Worm (Caenorhabditis elegans) whole organism, young adult: ENCODE data around the gene D1022.3.

Source experiments
- B0035.1 ChIP-seq: sonication (generic microtip); optimal IDR thresholded peaks from 2 replicates; lab custom pipeline; 2016; ENCODE audit warnings: missing genetic modification characterization, mild to moderate bottlenecking, missing compliant biosample characterization, missing genotype, missing genetic modification reagents
- F49E8.2 ChIP-seq: sonication (generic microtip); optimal IDR thresholded peaks from 3 replicates; lab custom pipeline; 2017; ENCODE audit warnings: missing genetic modification characterization, mild to moderate bottlenecking, missing compliant biosample characterization, antibody characterized with exemption, moderate library complexity; ENCODE audit not compliant: insufficient read depth
- die-1 ChIP-seq: sonication (generic microtip); optimal IDR thresholded peaks from 2 replicates; lab custom pipeline; 2016; ENCODE audit warnings: missing genotype, mild to moderate bottlenecking, missing genetic modification characterization, missing compliant biosample characterization
- fkh-3 ChIP-seq: sonication (generic microtip); optimal IDR thresholded peaks from 2 replicates; lab custom pipeline; 2016; ENCODE audit warnings: mild to moderate bottlenecking, missing genetic modification characterization, missing compliant biosample characterization
- nfyb-1 ChIP-seq: fragments of 200-800 bp; sonication (Bioruptor generic); IDR thresholded peaks from 2 replicates; pipeline ENCODE4 v1.3.6; 2022; ENCODE audit warnings: missing genetic modification reagents, missing genetic modification characterization, missing compliant biosample characterization
- pha-4 ChIP-seq: fragments of 150-350 bp; sonication (generic microtip); optimal IDR thresholded peaks from 2 replicates; lab custom pipeline; 2014; ENCODE audit warnings: missing biosample characterization, missing genetic modification reagents, missing genetic modification characterization
- rpc-1 ChIP-seq, 2 experiments: fragments of 150-350 bp in 1 of 2; sonication (generic microtip) in 1 of 2; optimal IDR thresholded peaks; 2 replicates each; lab custom pipeline; 2014 to 2018; ENCODE audit warnings: missing biosample characterization in 1 of 2, missing genetic modification characterization in 1 of 2, missing genetic modification reagents in 1 of 2, missing genotype in 1 of 2
- sdz-38 ChIP-seq: sonication (generic microtip); optimal IDR thresholded peaks from 2 replicates; lab custom pipeline; 2016; ENCODE audit warnings: missing genotype, missing genetic modification characterization, missing compliant biosample characterization
- unc-62 ChIP-seq: fragments of 150-350 bp; optimal IDR thresholded peaks from 2 replicates; lab custom pipeline; 2014; ENCODE audit warnings: missing biosample characterization, missing genetic modification reagents, missing genetic modification characterization

DNA sequence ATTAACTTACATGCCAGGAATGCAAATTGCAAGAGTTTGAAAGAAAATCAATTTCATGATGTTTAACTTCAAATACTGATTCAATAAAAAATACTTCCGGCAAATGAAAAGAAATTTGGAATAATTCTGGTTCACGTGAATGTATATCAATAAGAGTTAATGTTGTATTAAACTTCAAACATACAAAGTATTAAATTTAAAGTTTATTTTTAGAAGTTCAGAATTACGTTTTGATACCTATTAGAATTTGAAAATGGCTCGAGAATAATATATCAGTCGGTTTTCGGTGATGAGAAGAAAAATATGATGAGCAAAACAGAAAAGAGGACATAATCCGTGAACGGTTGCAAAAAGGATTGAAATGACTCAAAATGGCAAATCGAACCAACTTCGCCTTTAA is 33.5 kb upstream of the D1022.3 start, which contains the start of gene D1022.9:
- TF ChIP-seq nfyb-1 (GFP tag; lab: Robert Waterston, UW) (no peak), die-1 (tag; lab: Kevin White, UChicago) (no peak), sdz-38 (no peak), F49E8.2 (no peak), unc-62 (no peak), fkh-3 (tag; lab: Kevin White, UChicago) (no peak), pha-4 (tag; lab: Kevin White, UChicago) (no peak), rpc-1 (optimal IDR thresholded peaks at IDR 0.05; lab: Kevin White, UChicago) (no peak), rpc-1 (tag; optimal IDR thresholded peaks at IDR 0.05; lab: Kevin White, UChicago) (no peak), B0035.1 (tag; lab: Kevin White, UChicago) (no peak)
